Fruit fly (Drosophila melanogaster): Measurements from ENCODE around the gene Ost48.

DNA sequence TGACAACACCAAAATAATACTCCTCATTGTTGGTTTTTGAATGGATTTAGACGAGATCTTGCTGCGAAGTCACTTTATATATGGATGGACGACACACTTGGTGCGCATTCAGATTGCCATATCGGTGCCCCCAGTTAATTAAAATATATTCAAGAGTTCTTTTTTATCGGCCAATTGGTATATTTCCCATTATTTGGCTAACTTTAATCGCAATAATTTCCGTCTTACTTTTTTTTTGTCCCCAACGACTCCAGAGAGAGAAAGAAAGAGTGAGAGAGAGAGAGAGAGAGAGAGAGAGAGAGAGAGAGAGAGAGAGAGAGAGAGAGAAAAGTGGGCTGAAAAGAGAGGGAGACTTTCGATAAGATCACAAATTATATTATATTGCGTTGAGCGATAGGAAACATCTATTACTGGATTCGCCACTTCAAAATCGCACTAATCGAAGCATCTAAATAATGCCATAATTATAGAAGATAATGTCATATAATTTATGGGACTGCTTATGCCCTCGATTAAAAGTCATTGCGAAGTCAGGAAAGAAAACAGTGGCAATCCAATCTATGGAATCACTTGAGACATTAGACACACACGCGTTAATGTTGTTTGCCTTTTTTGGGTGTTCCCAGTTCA lies 32.4 kb upstream of the Ost48 start, which contains the start of gene CG12115:
- TF ChIP-seq ovo (GFP tag; optimal IDR thresholded peaks at IDR 0.05) (no peak), CG1620 (GFP tag; optimal IDR thresholded peaks at IDR 0.05) (no peak), cic (GFP tag; optimal IDR thresholded peaks at IDR 0.05) (no peak), CG11617 (GFP tag; optimal IDR thresholded peaks at IDR 0.05) (no peak), tj (GFP tag; optimal IDR thresholded peaks at IDR 0.05) (no peak), pad (GFP tag; optimal IDR thresholded peaks at IDR 0.05) (no peak), CG7045 (GFP tag; optimal IDR thresholded peaks at IDR 0.05) (no peak), CG12768 (GFP tag; optimal IDR thresholded peaks at IDR 0.05) (no peak), Hr96 (GFP tag; optimal IDR thresholded peaks at IDR 0.05) (no peak), Crg-1 (GFP tag; optimal IDR thresholded peaks at IDR 0.05) (no peak), CG7101 (tag; optimal IDR thresholded peaks at IDR 0.05) (no peak)
